Worm (Caenorhabditis elegans) whole organism, L3 larva: ENCODE measurements around the gene zip-2.

ENCODE experiments used
- R02D3.7 ChIP-seq: fragments of 150-350 bp; optimal IDR thresholded peaks from 2 replicates; lab custom pipeline; 2014; ENCODE audit warnings: missing biosample characterization, missing genetic modification characterization
- ZK546.5 ChIP-seq: sonication (generic microtip); optimal IDR thresholded peaks from 2 replicates; lab custom pipeline; 2017; ENCODE audit warnings: missing biosample characterization, missing genetic modification characterization
- aly-2 ChIP-seq: fragments of 150-350 bp; optimal IDR thresholded peaks from 2 replicates; lab custom pipeline; 2014; ENCODE audit warnings: missing biosample characterization, missing genetic modification characterization
- ama-1 ChIP-seq: fragments of 150-350 bp; optimal IDR thresholded peaks from 2 replicates; lab custom pipeline; 2018
- ceh-16 ChIP-seq: sonication (generic microtip); optimal IDR thresholded peaks from 2 replicates; lab custom pipeline; 2017; ENCODE audit warnings: missing biosample characterization, missing genetic modification characterization
- ceh-28 ChIP-seq: fragments of 150-350 bp; optimal IDR thresholded peaks from 2 replicates; lab custom pipeline; 2014; ENCODE audit warnings: missing biosample characterization, missing genetic modification reagents, missing genetic modification characterization
- ceh-82 ChIP-seq: fragments of 150-350 bp; optimal IDR thresholded peaks from 2 replicates; lab custom pipeline; 2014; ENCODE audit warnings: missing biosample characterization, missing genetic modification characterization
- ceh-9 ChIP-seq: sonication (generic microtip); optimal IDR thresholded peaks from 2 replicates; lab custom pipeline; 2018; ENCODE audit warnings: missing biosample characterization, missing genetic modification characterization
- daf-12 ChIP-seq: fragments of 150-350 bp; optimal IDR thresholded peaks from 2 replicates; lab custom pipeline; 2014; ENCODE audit warnings: missing biosample characterization, missing genetic modification reagents, missing genetic modification characterization
- egl-27 ChIP-seq: sonication (generic microtip); optimal IDR thresholded peaks from 4 replicates; lab custom pipeline; 2017; ENCODE audit warnings: missing biosample characterization, missing genetic modification reagents, missing genetic modification characterization
- egl-5 ChIP-seq: fragments of 150-350 bp; optimal IDR thresholded peaks from 2 replicates; lab custom pipeline; 2017; ENCODE audit warnings: missing biosample characterization, missing genetic modification reagents, missing genetic modification characterization, inconsistent platforms
- elt-1 ChIP-seq: fragments of 150-350 bp; optimal IDR thresholded peaks from 2 replicates; lab custom pipeline; 2014; ENCODE audit warnings: missing biosample characterization, missing genetic modification characterization
- elt-2 ChIP-seq: sonication (generic microtip); optimal IDR thresholded peaks from 2 replicates; lab custom pipeline; 2016; ENCODE audit warnings: missing genetic modification reagents, mild to moderate bottlenecking, missing genetic modification characterization, missing compliant biosample characterization
- elt-3 ChIP-seq, 3 experiments: fragments of 150-350 bp in 1 of 3; sonication (generic microtip) in 2 of 3; optimal IDR thresholded peaks; 2 replicates in 2 of 3; 4 replicates in 1 of 3; lab custom pipeline; 2014 to 2017; ENCODE audit warnings: missing biosample characterization in 3 of 3, missing genetic modification characterization in 3 of 3
- eor-1 ChIP-seq, 2 experiments: fragments of 150-350 bp; optimal IDR thresholded peaks; 2 replicates each; lab custom pipeline; 2014 to 2018; ENCODE audit warnings: missing biosample characterization in 2 of 2, missing genetic modification characterization in 2 of 2
- fkh-10 ChIP-seq: sonication (generic microtip); optimal IDR thresholded peaks from 2 replicates; lab custom pipeline; 2017; ENCODE audit warnings: missing biosample characterization, missing genetic modification reagents, missing genetic modification characterization
- fkh-2 ChIP-seq: fragments of 150-350 bp; optimal IDR thresholded peaks from 2 replicates; lab custom pipeline; 2014; ENCODE audit warnings: missing biosample characterization, missing genetic modification reagents, missing genetic modification characterization
- fos-1 ChIP-seq: fragments of 150-350 bp; optimal IDR thresholded peaks from 2 replicates; lab custom pipeline; 2014; ENCODE audit warnings: missing biosample characterization, missing genetic modification characterization
- hmg-11 ChIP-seq: sonication (generic microtip); optimal IDR thresholded peaks from 2 replicates; lab custom pipeline; 2016; ENCODE audit warnings: missing genetic modification characterization, missing compliant biosample characterization
- jun-1 ChIP-seq: fragments of 150-350 bp; optimal IDR thresholded peaks from 2 replicates; lab custom pipeline; 2014; ENCODE audit warnings: missing biosample characterization, missing genetic modification reagents, missing genetic modification characterization
- lin-15B ChIP-seq: fragments of 150-350 bp; optimal IDR thresholded peaks from 2 replicates; lab custom pipeline; 2014; ENCODE audit warnings: missing biosample characterization, missing genetic modification characterization
- lin-39 ChIP-seq: fragments of 150-350 bp; optimal IDR thresholded peaks from 2 replicates; lab custom pipeline; 2018; ENCODE audit warnings: missing biosample characterization, missing genetic modification reagents, missing genetic modification characterization
- lsy-12 ChIP-seq: sonication (generic microtip); optimal IDR thresholded peaks from 2 replicates; lab custom pipeline; 2016; ENCODE audit warnings: mild to moderate bottlenecking, missing genetic modification characterization, missing compliant biosample characterization
- mdl-1 ChIP-seq: fragments of 150-350 bp; optimal IDR thresholded peaks from 2 replicates; lab custom pipeline; 2014; ENCODE audit warnings: missing biosample characterization, missing genetic modification characterization
- mml-1 ChIP-seq: fragments of 150-350 bp; sonication (generic microtip); optimal IDR thresholded peaks from 3 replicates; lab custom pipeline; 2014; ENCODE audit warnings: missing biosample characterization, missing genetic modification characterization
- nfya-1 ChIP-seq: sonication (generic microtip); optimal IDR thresholded peaks from 2 replicates; lab custom pipeline; 2017; ENCODE audit warnings: missing genetic modification characterization, mild to moderate bottlenecking, missing compliant biosample characterization, antibody characterized with exemption, moderate library complexity; ENCODE audit not compliant: insufficient read depth
- nhr-11 ChIP-seq: fragments of 150-350 bp; optimal IDR thresholded peaks from 2 replicates; lab custom pipeline; 2014; ENCODE audit warnings: missing biosample characterization, missing genetic modification characterization
- nhr-12 ChIP-seq: fragments of 150-350 bp; optimal IDR thresholded peaks from 2 replicates; lab custom pipeline; 2014; ENCODE audit warnings: missing biosample characterization, missing genetic modification characterization
- nhr-23 ChIP-seq: fragments of 150-350 bp; optimal IDR thresholded peaks from 2 replicates; lab custom pipeline; 2014; ENCODE audit warnings: missing biosample characterization, missing genetic modification reagents, missing genetic modification characterization
- nhr-237 ChIP-seq: fragments of 150-350 bp; optimal IDR thresholded peaks from 2 replicates; lab custom pipeline; 2014; ENCODE audit warnings: missing biosample characterization, missing genetic modification characterization
- nhr-25 ChIP-seq: sonication (generic microtip); optimal IDR thresholded peaks from 2 replicates; lab custom pipeline; 2017; ENCODE audit warnings: missing biosample characterization, missing genetic modification characterization
- nhr-28 ChIP-seq: fragments of 150-350 bp; optimal IDR thresholded peaks from 2 replicates; lab custom pipeline; 2014; ENCODE audit warnings: missing biosample characterization, missing genetic modification characterization
- nhr-43 ChIP-seq: sonication (generic microtip); optimal IDR thresholded peaks from 2 replicates; lab custom pipeline; 2016; ENCODE audit warnings: mild to moderate bottlenecking, missing genetic modification characterization, missing compliant biosample characterization; ENCODE audit not compliant: poor library complexity, severe bottlenecking
- nhr-67 ChIP-seq: fragments of 150-350 bp; optimal IDR thresholded peaks from 2 replicates; lab custom pipeline; 2014; ENCODE audit warnings: missing biosample characterization, missing genetic modification characterization
- nhr-76 ChIP-seq: fragments of 150-350 bp; sonication (generic microtip); optimal IDR thresholded peaks from 5 replicates; lab custom pipeline; 2014; ENCODE audit warnings: missing biosample characterization, missing genetic modification characterization
- nhr-77 ChIP-seq: fragments of 150-350 bp; optimal IDR thresholded peaks from 2 replicates; lab custom pipeline; 2014; ENCODE audit warnings: missing biosample characterization, missing genetic modification characterization
- pha-4 ChIP-seq: fragments of 150-350 bp; optimal IDR thresholded peaks from 2 replicates; lab custom pipeline; 2014; ENCODE audit warnings: missing biosample characterization, missing genetic modification reagents, missing genetic modification characterization
- pqm-1 ChIP-seq: fragments of 150-350 bp; optimal IDR thresholded peaks from 2 replicates; lab custom pipeline; 2017; ENCODE audit warnings: missing biosample characterization, missing genetic modification characterization, inconsistent platforms
- sea-2 ChIP-seq: fragments of 150-350 bp; sonication (generic microtip); optimal IDR thresholded peaks from 4 replicates; lab custom pipeline; 2014; ENCODE audit warnings: missing biosample characterization, missing genetic modification reagents, missing genetic modification characterization
- skn-1 ChIP-seq: fragments of 150-350 bp; optimal IDR thresholded peaks from 2 replicates; lab custom pipeline; 2014; ENCODE audit warnings: missing biosample characterization, missing genetic modification characterization
- snpc-4 ChIP-seq: fragments of 150-350 bp; optimal IDR thresholded peaks from 2 replicates; lab custom pipeline; 2014; ENCODE audit warnings: missing biosample characterization, missing genetic modification characterization
- tbx-2 ChIP-seq: sonication (generic microtip); optimal IDR thresholded peaks from 2 replicates; lab custom pipeline; 2016; ENCODE audit warnings: mild to moderate bottlenecking, missing genetic modification characterization, missing compliant biosample characterization
- unc-39 ChIP-seq: sonication (generic microtip); optimal IDR thresholded peaks from 4 replicates; lab custom pipeline; 2017; ENCODE audit warnings: missing biosample characterization, missing genetic modification characterization
- unc-62 ChIP-seq: fragments of 150-350 bp; sonication (generic microtip); optimal IDR thresholded peaks from 4 replicates; lab custom pipeline; 2014; ENCODE audit warnings: missing biosample characterization, missing genetic modification reagents, missing genetic modification characterization
- zag-1 ChIP-seq: fragments of 150-350 bp; optimal IDR thresholded peaks from 2 replicates; lab custom pipeline; 2014; ENCODE audit warnings: missing biosample characterization, missing genetic modification characterization
- ztf-11 ChIP-seq: fragments of 150-350 bp; optimal IDR thresholded peaks from 2 replicates; lab custom pipeline; 2014; ENCODE audit warnings: missing biosample characterization, missing genetic modification characterization
- ztf-4 ChIP-seq: fragments of 150-350 bp; optimal IDR thresholded peaks from 2 replicates; lab custom pipeline; 2014; ENCODE audit warnings: missing biosample characterization, missing genetic modification characterization

The zip-2 gene

ce11 chrIII:832855-833504 lies at the start of gene zip-2:
TSS of gene zip-2 (plus strand) at chrIII:832982.
- TF ChIP-seq nhr-28 (tag; lab: Kevin White, UChicago) = no peak
- no peak for TF ChIP-seq egl-27 (tag; lab: Kevin White, UChicago)
- TF ChIP-seq nhr-11 (tag; lab: Kevin White, UChicago) = no peak
- no peak for TF ChIP-seq mml-1 (tag; lab: Kevin White, UChicago)
- TF ChIP-seq unc-62 = no peak
- no peak for TF ChIP-seq sea-2
- TF ChIP-seq R02D3.7 (tag; lab: Kevin White, UChicago) = no peak
- no peak for TF ChIP-seq ZK546.5
- TF ChIP-seq lin-15B (tag; lab: Kevin White, UChicago) = no peak
- no peak for TF ChIP-seq nhr-67 (tag; lab: Kevin White, UChicago)
- no peak for TF ChIP-seq ama-1
- no peak for TF ChIP-seq ztf-11 (tag; lab: Kevin White, UChicago)
- TF ChIP-seq unc-39 = no peak
- TF ChIP-seq elt-3 (tag; optimal IDR thresholded peaks at IDR 0.05; lab: Kevin White, UChicago) = no peak
- peak; percentile 27 for TF ChIP-seq ceh-28
- peak; percentile 79 for TF ChIP-seq pha-4 (tag; lab: Kevin White, UChicago)
- TF ChIP-seq snpc-4 = no peak
- TF ChIP-seq hmg-11 = no peak
- no peak for TF ChIP-seq ceh-16 (tag; lab: Kevin White, UChicago)
- TF ChIP-seq nhr-25 (tag; lab: Kevin White, UChicago) = no peak
- no peak for TF ChIP-seq lsy-12 (tag; lab: Kevin White, UChicago)
- no peak for TF ChIP-seq egl-5
- TF ChIP-seq mdl-1 = no peak
- no peak for TF ChIP-seq ztf-4 (tag; lab: Kevin White, UChicago)
- TF ChIP-seq daf-12 (tag; lab: Kevin White, UChicago) = no peak
- TF ChIP-seq skn-1 (tag; lab: Kevin White, UChicago) = no peak
- no peak for TF ChIP-seq fkh-2 (tag; lab: Kevin White, UChicago)
- TF ChIP-seq elt-1 = no peak
- TF ChIP-seq nhr-77 (tag; lab: Kevin White, UChicago) = no peak
- no peak for TF ChIP-seq nhr-23 (tag; lab: Kevin White, UChicago)
- TF ChIP-seq fos-1 (tag; lab: Kevin White, UChicago) = peak; percentile 14
- peak; percentile 24 for TF ChIP-seq jun-1 (tag; lab: Kevin White, UChicago)
- no peak for TF ChIP-seq fkh-10 (GFP tag; lab: Kevin White, UChicago)
- TF ChIP-seq aly-2 = no peak
- no peak for TF ChIP-seq nhr-43 (tag; lab: Kevin White, UChicago)
- no peak for TF ChIP-seq lin-39
- peak; percentile 8 for TF ChIP-seq ceh-82
- no peak for TF ChIP-seq nhr-237 (tag; lab: Kevin White, UChicago)
- TF ChIP-seq elt-2 = peak; percentile 93
- TF ChIP-seq nfya-1 (tag; lab: Kevin White, UChicago) = no peak
- no peak for TF ChIP-seq tbx-2
- TF ChIP-seq pqm-1 (tag; lab: Kevin White, UChicago) = peak; percentile 98
- no peak for TF ChIP-seq zag-1
- no peak for TF ChIP-seq ceh-9
- no peak for TF ChIP-seq nhr-76 (tag; lab: Kevin White, UChicago)
- TF ChIP-seq nhr-12 = no peak
- no peak for TF ChIP-seq eor-1 (tag; optimal IDR thresholded peaks at IDR 0.05; lab: Kevin White, UChicago)
